Fruit fly (Drosophila melanogaster): ENCODE measurements around the gene SsRbeta.

dm6 chr3L:16157251-16158190, 28.1 kb downstream of the SsRbeta start:
- TF ChIP-seq psq (optimal IDR thresholded peaks at IDR 0.05) (no peak), CG8478 (optimal IDR thresholded peaks at IDR 0.05) (no peak)

Data from whole organism.